Worm (Caenorhabditis elegans) whole organism, midembryonic: ENCODE results near the gene C24B5.4.

Experiments
- T22C8.4 ChIP-seq: fragments of 200-800 bp; sonication (Bioruptor generic); IDR thresholded peaks from 2 replicates; pipeline ENCODE4 v1.3.6; 2022; ENCODE audit warnings: missing genetic modification characterization, missing compliant biosample characterization
- cog-1 ChIP-seq: sonication (generic microtip); optimal IDR thresholded peaks from 2 replicates; lab custom pipeline; 2016; ENCODE audit warnings: missing genetic modification characterization, missing compliant biosample characterization
- flt-1 ChIP-seq: fragments of 200-800 bp; sonication (Bioruptor generic); IDR thresholded peaks from 2 replicates; pipeline ENCODE4 v1.3.6; 2022; ENCODE audit warnings: missing genetic modification characterization, missing compliant biosample characterization
- klf-2 ChIP-seq: fragments of 200-800 bp; sonication (Bioruptor generic); conservative IDR thresholded peaks from 2 replicates; pipeline ENCODE4 v1.3.6; 2022; ENCODE audit warnings: missing genetic modification reagents, missing genetic modification characterization, missing compliant biosample characterization
- med-1 ChIP-seq: sonication (generic microtip); optimal IDR thresholded peaks from 2 replicates; lab custom pipeline; 2017; ENCODE audit warnings: missing genetic modification characterization, mild to moderate bottlenecking, missing compliant biosample characterization, antibody characterized with exemption, missing genetic modification reagents; ENCODE audit not compliant: insufficient read depth
- ref-1 ChIP-seq: fragments of 200-800 bp; sonication (Bioruptor generic); conservative IDR thresholded peaks from 2 replicates; pipeline ENCODE4 v1.3.6; 2022; ENCODE audit warnings: missing genetic modification reagents, missing genetic modification characterization, missing compliant biosample characterization
- tab-1 ChIP-seq: fragments of 200-800 bp; sonication (Bioruptor generic); IDR thresholded peaks from 2 replicates; pipeline ENCODE4 v1.3.6; 2022; ENCODE audit warnings: missing genetic modification characterization, missing compliant biosample characterization
- ztf-23 ChIP-seq: fragments of 200-800 bp; sonication (Bioruptor generic); IDR thresholded peaks from 2 replicates; pipeline ENCODE4 v1.3.6; 2022; ENCODE audit warnings: missing genetic modification reagents, missing genetic modification characterization, missing compliant biosample characterization
- ztf-29 ChIP-seq: fragments of 200-800 bp; sonication (Bioruptor generic); IDR thresholded peaks from 2 replicates; pipeline ENCODE4 v1.3.6; 2022; ENCODE audit warnings: missing genetic modification reagents, missing genetic modification characterization, missing compliant biosample characterization

Gene C24B5.4

DNA sequence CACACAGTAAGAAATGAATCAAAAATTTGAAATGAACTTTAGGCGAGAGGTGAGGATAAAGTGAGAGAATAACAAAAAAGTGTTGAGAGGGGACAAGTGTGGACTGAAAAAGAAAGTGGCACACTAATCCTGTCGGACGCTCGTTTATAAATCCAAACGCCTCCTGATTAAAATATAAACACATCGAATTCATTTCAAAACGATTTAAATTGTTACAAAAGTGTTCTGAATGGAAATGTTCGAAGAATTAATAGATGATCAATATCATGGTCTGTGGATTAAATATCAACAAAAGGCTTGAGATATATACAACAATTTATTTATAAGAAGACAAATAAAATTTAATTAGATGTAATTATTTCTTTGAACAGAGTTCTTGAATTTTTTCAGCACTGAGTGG is 29.0 kb downstream of the C24B5.4 start, which contains the start of gene B0222.11:
Gene B0222.11, minus strand, starts transcription at position 101 of the 400 bp plus-strand sequence.
- TF ChIP-seq ztf-23 (no peak), flt-1 (no peak), med-1 (GFP tag; lab: Kevin White, UChicago) (no peak), klf-2 (no peak), ref-1 (GFP tag; lab: Robert Waterston, UW) (no peak), tab-1 (GFP tag; lab: Robert Waterston, UW) (no peak), T22C8.4 (GFP tag; lab: Robert Waterston, UW) (no peak), ztf-29 (GFP tag; lab: Robert Waterston, UW) (no peak), cog-1 (no peak)

DNA sequence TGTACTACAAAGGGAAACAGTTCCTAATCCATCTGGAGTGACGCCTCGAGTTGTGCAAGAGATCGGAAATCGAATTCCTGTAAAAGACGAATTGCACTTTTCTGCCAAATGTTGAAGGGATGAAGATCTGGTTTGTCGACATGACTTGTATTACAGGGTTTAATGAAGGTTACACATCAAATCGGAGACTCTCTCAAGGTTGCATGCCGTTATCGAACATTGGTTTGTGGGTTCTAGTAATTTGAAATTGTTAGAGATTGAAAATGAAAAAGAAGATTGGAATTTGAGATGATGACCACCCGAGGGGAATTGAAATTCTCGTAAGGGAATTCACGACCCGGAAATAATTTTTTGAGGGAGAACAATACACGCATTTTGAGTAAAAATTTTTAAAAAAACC is 30.8 kb downstream of the C24B5.4 start:
- no peak for TF ChIP-seq tab-1 (GFP tag; lab: Robert Waterston, UW)
- no peak for TF ChIP-seq ztf-29 (GFP tag; lab: Robert Waterston, UW)

ce11 chrV:9165073-9165699 is 31.9 kb downstream of the C24B5.4 start, which contains the start of gene col-10:
TSS of gene col-10 (minus strand) at chrV:9165307.
- TF ChIP-seq T22C8.4 (GFP tag; lab: Robert Waterston, UW) (no peak), ref-1 (GFP tag; lab: Robert Waterston, UW) (no peak), ztf-29 (GFP tag; lab: Robert Waterston, UW) (no peak), cog-1 (no peak), klf-2 (no peak), tab-1 (GFP tag; lab: Robert Waterston, UW) (no peak), ztf-23 (no peak), flt-1 (no peak), med-1 (GFP tag; lab: Kevin White, UChicago) (no peak)

ce11 chrV:9163897-9164296 is 33.2 kb downstream of the C24B5.4 start:
- no peak for TF ChIP-seq med-1 (GFP tag; lab: Kevin White, UChicago)
- no peak for TF ChIP-seq T22C8.4 (GFP tag; lab: Robert Waterston, UW)
- no peak for TF ChIP-seq ztf-23
- no peak for TF ChIP-seq flt-1
- TF ChIP-seq ztf-29 (GFP tag; lab: Robert Waterston, UW), result no peak
- TF ChIP-seq ref-1 (GFP tag; lab: Robert Waterston, UW), result no peak
- TF ChIP-seq klf-2, result no peak
- no peak for TF ChIP-seq cog-1
- TF ChIP-seq tab-1 (GFP tag; lab: Robert Waterston, UW), result no peak

ce11 chrV:9162955-9163468 is 34.1 kb downstream of the C24B5.4 start, which contains the start of gene col-145:
TSS of gene col-145 (minus strand) at chrV:9163005.
- TF ChIP-seq med-1 (GFP tag; lab: Kevin White, UChicago) (no peak), flt-1 (no peak), ztf-29 (GFP tag; lab: Robert Waterston, UW) (no peak), cog-1 (no peak)

- no peak for TF ChIP-seq ztf-23
- TF ChIP-seq ref-1 (GFP tag; lab: Robert Waterston, UW), result no peak
- no peak for TF ChIP-seq T22C8.4 (GFP tag; lab: Robert Waterston, UW)
- no peak for TF ChIP-seq tab-1 (GFP tag; lab: Robert Waterston, UW)
- no peak for TF ChIP-seq med-1 (GFP tag; lab: Kevin White, UChicago)
- no peak for TF ChIP-seq ztf-29 (GFP tag; lab: Robert Waterston, UW)
- no peak for TF ChIP-seq cog-1
- no peak for TF ChIP-seq flt-1
- no peak for TF ChIP-seq klf-2
Observed at ce11 chrV:9162118-9162729, 34.9 kb downstream of the C24B5.4 start.

DNA sequence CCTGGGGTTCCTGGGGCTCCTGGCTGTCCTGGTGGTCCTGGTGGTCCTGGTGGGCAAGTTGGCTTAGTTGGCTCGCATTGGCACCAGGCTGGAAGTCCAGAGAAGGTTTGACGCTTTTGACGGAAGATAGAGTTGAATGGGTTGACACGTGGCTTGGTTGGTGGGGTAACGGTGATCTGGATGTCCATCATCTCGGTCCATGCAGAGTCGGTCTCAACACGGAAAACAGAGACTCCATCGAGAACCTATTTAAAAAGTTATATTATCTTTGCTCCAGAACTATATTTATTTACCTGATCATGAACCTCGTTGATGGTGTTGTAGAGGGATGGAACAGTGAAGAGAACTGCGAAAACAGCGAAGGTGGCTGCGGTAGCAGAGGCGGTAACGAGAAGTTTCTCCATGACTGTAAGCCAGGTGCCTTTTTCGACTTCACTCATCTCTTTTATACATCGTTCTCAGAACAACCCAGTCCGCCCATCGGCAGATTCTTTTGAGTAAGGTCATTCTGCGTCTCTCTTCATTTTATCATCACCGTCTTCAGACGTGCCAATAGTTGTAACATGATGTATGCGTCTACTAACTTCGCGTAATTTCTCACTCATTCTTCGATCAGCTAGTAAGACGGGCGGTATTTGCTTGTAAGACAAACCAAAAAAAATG is 36.8 kb downstream of the C24B5.4 start, which contains the start of gene col-144:
Gene col-144, minus strand, starts transcription at position 419 of the 663 bp plus-strand sequence.
- TF ChIP-seq med-1 (GFP tag; lab: Kevin White, UChicago) (no peak), cog-1 (no peak), T22C8.4 (GFP tag; lab: Robert Waterston, UW) (no peak), ref-1 (GFP tag; lab: Robert Waterston, UW) (no peak), ztf-23 (no peak), ztf-29 (GFP tag; lab: Robert Waterston, UW) (no peak), klf-2 (no peak), flt-1 (no peak), tab-1 (GFP tag; lab: Robert Waterston, UW) (no peak)

ce11 chrV:9157597-9157996 is 39.5 kb downstream of the C24B5.4 start:
- TF ChIP-seq cog-1 (no peak), ztf-23 (no peak), flt-1 (no peak), T22C8.4 (GFP tag; lab: Robert Waterston, UW) (no peak)

ce11 chrV:9156679-9157078 is 40.4 kb downstream of the C24B5.4 start, which contains the start of gene B0222.15:
TSS of gene B0222.15 (minus strand) at chrV:9156779.
- TF ChIP-seq ref-1 (GFP tag; lab: Robert Waterston, UW), result no peak
- TF ChIP-seq med-1 (GFP tag; lab: Kevin White, UChicago), result no peak
- TF ChIP-seq ztf-23, result no peak
- no peak for TF ChIP-seq cog-1
- TF ChIP-seq ztf-29 (GFP tag; lab: Robert Waterston, UW), result no peak

DNA sequence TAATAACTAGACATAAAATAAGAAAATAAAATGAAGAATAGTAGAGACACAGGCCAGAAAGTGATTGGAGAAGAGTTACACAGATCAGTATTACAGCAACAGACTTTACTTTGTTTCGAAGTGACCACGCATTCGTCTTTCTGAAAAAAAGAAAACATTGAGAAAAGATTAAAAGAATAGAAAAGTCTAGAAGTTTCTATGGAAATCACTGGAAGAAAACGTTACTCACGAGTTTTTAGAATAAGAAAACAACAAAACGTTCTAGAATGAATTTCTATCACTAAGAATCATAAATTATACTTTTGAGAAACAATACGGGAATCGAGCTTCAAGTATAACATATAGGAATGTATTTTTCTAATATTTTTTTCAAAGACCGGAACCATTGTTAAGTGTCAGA is 41.5 kb downstream of the C24B5.4 start:
- TF ChIP-seq ztf-23 (no peak), klf-2 (no peak)
